Fruit fly (Drosophila melanogaster) whole organism, wandering third instar larva: ENCODE measurements around the gene swm.

Experiments used
- Abd-B ChIP-seq: fragments of >200 bp; optimal IDR thresholded peaks from 2 replicates; lab custom pipeline; 2017; ENCODE audit warnings: missing biosample characterization, missing genetic modification characterization
- Jra ChIP-seq: sonication (Bioruptor generic); optimal IDR thresholded peaks from 2 replicates; lab custom pipeline; 2016; ENCODE audit warnings: missing biosample characterization, missing genetic modification characterization
- OdsH ChIP-seq: fragments of 200-800 bp; sonication (Bioruptor generic); optimal IDR thresholded peaks from 2 replicates; lab custom pipeline; 2016; ENCODE audit warnings: missing biosample characterization, mild to moderate bottlenecking, missing genetic modification characterization
- Rel ChIP-seq, 2 experiments: fragments of 200-800 bp; sonication (Bioruptor generic) in 1 of 2; optimal IDR thresholded peaks; 2 replicates in 1 of 2; 3 replicates in 1 of 2; lab custom pipeline; 2016 to 2019; ENCODE audit warnings: mild to moderate bottlenecking in 2 of 2, missing biosample characterization in 2 of 2, missing genetic modification characterization in 2 of 2, moderate library complexity in 1 of 2
- dl ChIP-seq, 2 experiments: fragments of 175-275, 200-275 bp in 1 of 2; fragments of 200-275 bp in 1 of 2; sonication (Bioruptor generic); optimal IDR thresholded peaks; lab custom pipeline; 2018; ENCODE audit warnings: mild to moderate bottlenecking in 2 of 2, missing biosample characterization in 2 of 2, missing genetic modification characterization in 2 of 2, moderate library complexity in 2 of 2; ENCODE audit not compliant: partially characterized antibody in 2 of 2, insufficient read depth in 1 of 2
- psq ChIP-seq: fragments of 200-800 bp; sonication (Bioruptor generic); optimal IDR thresholded peaks from 3 replicates; lab custom pipeline; 2017; ENCODE audit warnings: missing biosample characterization, mild to moderate bottlenecking, missing genetic modification characterization, moderate library complexity
- sage ChIP-seq: fragments of 200-800 bp; sonication (Bioruptor generic); optimal IDR thresholded peaks from 2 replicates; lab custom pipeline; 2016; ENCODE audit warnings: missing biosample characterization, mild to moderate bottlenecking, missing genetic modification characterization

dm6 chr2L:19463405-19463804, 29.6 kb upstream of the swm start:
- TF ChIP-seq OdsH (GFP tag; lab: Kevin White, UChicago) (no peak), psq (GFP tag; lab: Kevin White, UChicago) (no peak), dl (GFP tag; optimal IDR thresholded peaks at IDR 0.05; lab: Kevin White, UChicago; ENCODE audit: insufficient read depth in 1 of 2, partially characterized antibody in 2 of 2) (no peak), Abd-B (GFP tag; lab: Kevin White, UChicago) (no peak), Jra (GFP tag; lab: Kevin White, UChicago) (no peak), Rel (GFP tag; optimal IDR thresholded peaks at IDR 0.05; lab: Kevin White, UChicago) (no peak), Rel (tag; optimal IDR thresholded peaks at IDR 0.05; lab: Kevin White, UChicago) (no peak), sage (GFP tag; lab: Kevin White, UChicago) (no peak)
